Worm (Caenorhabditis elegans) whole organism, midembryonic: ENCODE results near the gene T13F2.6.

Source experiments
- T22C8.4 ChIP-seq: fragments of 200-800 bp; sonication (Bioruptor generic); IDR thresholded peaks from 2 replicates; pipeline ENCODE4 v1.3.6; 2022; ENCODE audit warnings: missing genetic modification characterization, missing compliant biosample characterization
- cog-1 ChIP-seq: sonication (generic microtip); optimal IDR thresholded peaks from 2 replicates; lab custom pipeline; 2016; ENCODE audit warnings: missing genetic modification characterization, missing compliant biosample characterization
- flt-1 ChIP-seq: fragments of 200-800 bp; sonication (Bioruptor generic); IDR thresholded peaks from 2 replicates; pipeline ENCODE4 v1.3.6; 2022; ENCODE audit warnings: missing genetic modification characterization, missing compliant biosample characterization
- klf-2 ChIP-seq: fragments of 200-800 bp; sonication (Bioruptor generic); conservative IDR thresholded peaks from 2 replicates; pipeline ENCODE4 v1.3.6; 2022; ENCODE audit warnings: missing genetic modification reagents, missing genetic modification characterization, missing compliant biosample characterization
- med-1 ChIP-seq: sonication (generic microtip); optimal IDR thresholded peaks from 2 replicates; lab custom pipeline; 2017; ENCODE audit warnings: missing genetic modification characterization, mild to moderate bottlenecking, missing compliant biosample characterization, antibody characterized with exemption, missing genetic modification reagents; ENCODE audit not compliant: insufficient read depth
- ref-1 ChIP-seq: fragments of 200-800 bp; sonication (Bioruptor generic); conservative IDR thresholded peaks from 2 replicates; pipeline ENCODE4 v1.3.6; 2022; ENCODE audit warnings: missing genetic modification reagents, missing genetic modification characterization, missing compliant biosample characterization
- tab-1 ChIP-seq: fragments of 200-800 bp; sonication (Bioruptor generic); IDR thresholded peaks from 2 replicates; pipeline ENCODE4 v1.3.6; 2022; ENCODE audit warnings: missing genetic modification characterization, missing compliant biosample characterization
- ztf-23 ChIP-seq: fragments of 200-800 bp; sonication (Bioruptor generic); IDR thresholded peaks from 2 replicates; pipeline ENCODE4 v1.3.6; 2022; ENCODE audit warnings: missing genetic modification reagents, missing genetic modification characterization, missing compliant biosample characterization
- ztf-29 ChIP-seq: fragments of 200-800 bp; sonication (Bioruptor generic); IDR thresholded peaks from 2 replicates; pipeline ENCODE4 v1.3.6; 2022; ENCODE audit warnings: missing genetic modification reagents, missing genetic modification characterization, missing compliant biosample characterization

Gene T13F2.6

ce11 chrIV:9797304-9798003 lies 19.3 kb downstream of the T13F2.6 start, which contains the start of gene T13F2.2:
Gene T13F2.2, minus strand, starts transcription at chrIV:9797354.
- TF ChIP-seq ztf-29 (GFP tag; lab: Robert Waterston, UW): no peak
- TF ChIP-seq ztf-23: no peak
- no peak for TF ChIP-seq ref-1
- no peak for TF ChIP-seq T22C8.4
- TF ChIP-seq med-1 (GFP tag; lab: Kevin White, UChicago): no peak
- TF ChIP-seq klf-2 (GFP tag; lab: Robert Waterston, UW): no peak
- TF ChIP-seq cog-1 (tag; lab: Kevin White, UChicago): no peak
- no peak for TF ChIP-seq tab-1 (GFP tag; lab: Robert Waterston, UW)
- no peak for TF ChIP-seq flt-1 (GFP tag; lab: Robert Waterston, UW)

ce11 chrIV:9798307-9798706 lies 20.2 kb downstream of the T13F2.6 start:
- TF ChIP-seq T22C8.4 (no peak), cog-1 (tag; lab: Kevin White, UChicago) (no peak), tab-1 (GFP tag; lab: Robert Waterston, UW) (no peak), klf-2 (GFP tag; lab: Robert Waterston, UW) (no peak), flt-1 (GFP tag; lab: Robert Waterston, UW) (no peak), ztf-29 (GFP tag; lab: Robert Waterston, UW) (no peak), med-1 (GFP tag; lab: Kevin White, UChicago) (no peak), ref-1 (no peak), ztf-23 (no peak)

- TF ChIP-seq tab-1 (GFP tag; lab: Robert Waterston, UW) (no peak), med-1 (GFP tag; lab: Kevin White, UChicago) (no peak), ztf-23 (no peak), T22C8.4 (no peak), flt-1 (GFP tag; lab: Robert Waterston, UW) (no peak), cog-1 (tag; lab: Kevin White, UChicago) (no peak), klf-2 (GFP tag; lab: Robert Waterston, UW) (no peak), ref-1 (no peak), ztf-29 (GFP tag; lab: Robert Waterston, UW) (no peak)
These were observed 21.0 kb downstream of the T13F2.6 start, which contains the start of gene fat-4 for ce11 chrIV:9799129-9799528. Gene fat-4, plus strand, starts transcription at chrIV:9799429.

- no peak for TF ChIP-seq ztf-29 (GFP tag; lab: Robert Waterston, UW)
- no peak for TF ChIP-seq tab-1 (GFP tag; lab: Robert Waterston, UW)
- TF ChIP-seq ztf-23: no peak
- no peak for TF ChIP-seq cog-1 (tag; lab: Kevin White, UChicago)
- no peak for TF ChIP-seq flt-1 (GFP tag; lab: Robert Waterston, UW)
- TF ChIP-seq med-1 (GFP tag; lab: Kevin White, UChicago): no peak
- TF ChIP-seq klf-2 (GFP tag; lab: Robert Waterston, UW): no peak
- TF ChIP-seq ref-1: no peak
- no peak for TF ChIP-seq T22C8.4
These were observed 21.5 kb downstream of the T13F2.6 start for ce11 chrIV:9799664-9800063.

- TF ChIP-seq klf-2 (GFP tag; lab: Robert Waterston, UW) (no peak), T22C8.4 (no peak), flt-1 (GFP tag; lab: Robert Waterston, UW) (no peak), cog-1 (tag; lab: Kevin White, UChicago) (no peak), ref-1 (no peak), ztf-29 (GFP tag; lab: Robert Waterston, UW) (no peak), med-1 (GFP tag; lab: Kevin White, UChicago) (no peak), tab-1 (GFP tag; lab: Robert Waterston, UW) (no peak), ztf-23 (no peak)
These were observed 23.3 kb downstream of the T13F2.6 start for ce11 chrIV:9801418-9801817.

- TF ChIP-seq ztf-23: no peak
- TF ChIP-seq ref-1: no peak
- no peak for TF ChIP-seq flt-1 (GFP tag; lab: Robert Waterston, UW)
These were observed 24.6 kb downstream of the T13F2.6 start, which contains the start of gene fat-3 for ce11 chrIV:9802711-9803110. Gene fat-3, plus strand, starts transcription at chrIV:9803023.

ce11 chrIV:9803544-9803943 lies 25.4 kb downstream of the T13F2.6 start:
- TF ChIP-seq ref-1: no peak
- no peak for TF ChIP-seq flt-1 (GFP tag; lab: Robert Waterston, UW)
- no peak for TF ChIP-seq med-1 (GFP tag; lab: Kevin White, UChicago)
- no peak for TF ChIP-seq ztf-29 (GFP tag; lab: Robert Waterston, UW)

- TF ChIP-seq ztf-29 (GFP tag; lab: Robert Waterston, UW) (no peak), klf-2 (GFP tag; lab: Robert Waterston, UW) (no peak), ref-1 (no peak), T22C8.4 (no peak), cog-1 (tag; lab: Kevin White, UChicago) (no peak), tab-1 (GFP tag; lab: Robert Waterston, UW) (no peak), med-1 (GFP tag; lab: Kevin White, UChicago) (no peak), ztf-23 (no peak), flt-1 (GFP tag; lab: Robert Waterston, UW) (no peak)
These were observed 32.5 kb downstream of the T13F2.6 start, which contains the start of gene dct-15 for ce11 chrIV:9810633-9811032. Gene dct-15, minus strand, starts transcription at chrIV:9810733.

ce11 chrIV:9811487-9811886 lies 33.4 kb downstream of the T13F2.6 start:
- TF ChIP-seq klf-2 (GFP tag; lab: Robert Waterston, UW) (no peak), ref-1 (no peak), cog-1 (tag; lab: Kevin White, UChicago) (no peak)

ce11 chrIV:9815432-9815831 lies 37.3 kb downstream of the T13F2.6 start, which contains the start of gene egl-20:
Gene egl-20, minus strand, starts transcription at chrIV:9815532.
- TF ChIP-seq flt-1 (GFP tag; lab: Robert Waterston, UW) (no peak), tab-1 (GFP tag; lab: Robert Waterston, UW) (no peak), klf-2 (GFP tag; lab: Robert Waterston, UW) (no peak), ref-1 (no peak), med-1 (GFP tag; lab: Kevin White, UChicago) (no peak), cog-1 (tag; lab: Kevin White, UChicago) (no peak), T22C8.4 (no peak), ztf-23 (no peak), ztf-29 (GFP tag; lab: Robert Waterston, UW) (no peak)
